Worm (Caenorhabditis elegans) whole organism, young adult: Measurements from ENCODE around the gene ZK418.5.
A peak's percentile ranks its signal among the peaks of the same experiment; 100 is the strongest.

Source experiments
- F22D6.2 ChIP-seq: sonication (generic microtip); optimal IDR thresholded peaks from 2 replicates; lab custom pipeline; 2016; ENCODE audit warnings: mild to moderate bottlenecking, missing genetic modification characterization, missing compliant biosample characterization
- F33H1.4 ChIP-seq: fragments of 200-800 bp; sonication (Bioruptor generic); IDR thresholded peaks from 2 replicates; pipeline ENCODE4 v1.3.6; 2022; ENCODE audit warnings: missing genetic modification reagents, missing genetic modification characterization, missing compliant biosample characterization
- F37B4.10 ChIP-seq: fragments of 200-800 bp; sonication (Bioruptor generic); IDR thresholded peaks from 2 replicates; pipeline ENCODE4 v1.3.6; 2022; ENCODE audit warnings: missing genetic modification characterization, missing compliant biosample characterization
- F57C9.4 ChIP-seq: sonication (generic microtip); optimal IDR thresholded peaks from 2 replicates; lab custom pipeline; 2017; ENCODE audit warnings: mild to moderate bottlenecking, missing genetic modification characterization, missing compliant biosample characterization
- K12H6.12 ChIP-seq: fragments of 200-800 bp; sonication (Bioruptor generic); optimal IDR thresholded peaks from 2 replicates; lab custom pipeline; 2018; ENCODE audit warnings: mild to moderate bottlenecking, missing genetic modification characterization, missing compliant biosample characterization
- T07F8.4 ChIP-seq: sonication (generic microtip); optimal IDR thresholded peaks from 2 replicates; lab custom pipeline; 2016; ENCODE audit warnings: mild to moderate bottlenecking, missing genetic modification characterization, moderate library complexity, missing compliant biosample characterization
- T26A5.8 ChIP-seq: sonication (generic microtip); optimal IDR thresholded peaks from 2 replicates; lab custom pipeline; 2016; ENCODE audit warnings: missing genetic modification characterization, missing compliant biosample characterization
- Y67H2A.10 ChIP-seq: fragments of 200-800 bp; sonication (Bioruptor generic); conservative IDR thresholded peaks from 2 replicates; pipeline ENCODE4 v1.3.6; 2022; ENCODE audit warnings: missing genetic modification reagents, missing genetic modification characterization, missing compliant biosample characterization
- Y79H2A.3 ChIP-seq: fragments of 200-800 bp; sonication (Bioruptor generic); conservative IDR thresholded peaks from 2 replicates; pipeline ENCODE4 v1.3.6; 2022; ENCODE audit warnings: missing genetic modification reagents, missing genetic modification characterization, missing compliant biosample characterization
- Y95B8A.8 ChIP-seq: fragments of 200-800 bp; sonication (Bioruptor generic); IDR thresholded peaks from 2 replicates; pipeline ENCODE4 v1.3.6; 2022; ENCODE audit warnings: missing genetic modification reagents, missing genetic modification characterization, missing compliant biosample characterization
- ZK185.1 ChIP-seq: sonication (generic microtip); optimal IDR thresholded peaks from 2 replicates; lab custom pipeline; 2016; ENCODE audit warnings: mild to moderate bottlenecking, missing genetic modification characterization, missing compliant biosample characterization; ENCODE audit not compliant: poor library complexity, severe bottlenecking
- akir-1 ChIP-seq: fragments of 200-800 bp; sonication (Bioruptor generic); optimal IDR thresholded peaks from 2 replicates; lab custom pipeline; 2018; ENCODE audit warnings: mild to moderate bottlenecking, missing genetic modification characterization, moderate library complexity, missing compliant biosample characterization
- athp-1 ChIP-seq: sonication (generic microtip); optimal IDR thresholded peaks from 2 replicates; lab custom pipeline; 2017; ENCODE audit warnings: mild to moderate bottlenecking, missing genetic modification characterization, missing compliant biosample characterization
- attf-5 ChIP-seq: fragments of 200-800 bp; sonication (Bioruptor generic); optimal IDR thresholded peaks from 2 replicates; lab custom pipeline; 2018; ENCODE audit warnings: mild to moderate bottlenecking, missing genetic modification characterization, missing compliant biosample characterization
- bed-1 ChIP-seq: fragments of 200-800 bp; sonication (Bioruptor generic); IDR thresholded peaks from 2 replicates; pipeline ENCODE4 v1.3.6; 2022; ENCODE audit warnings: missing genetic modification reagents, missing genetic modification characterization, missing compliant biosample characterization
- cebp-2 ChIP-seq: fragments of 200-800 bp; sonication (Bioruptor generic); IDR thresholded peaks from 2 replicates; pipeline ENCODE4 v1.3.6; 2022; ENCODE audit warnings: missing genetic modification characterization, missing compliant biosample characterization
- ceh-79 ChIP-seq: sonication (generic microtip); optimal IDR thresholded peaks from 2 replicates; lab custom pipeline; 2017; ENCODE audit warnings: mild to moderate bottlenecking, missing genetic modification characterization, missing compliant biosample characterization
- ceh-91 ChIP-seq: fragments of 200-800 bp; sonication (Bioruptor generic); IDR thresholded peaks from 2 replicates; pipeline ENCODE4 v1.3.6; 2022; ENCODE audit warnings: missing genetic modification reagents, missing genetic modification characterization, missing compliant biosample characterization
- chd-7 ChIP-seq: sonication (generic microtip); optimal IDR thresholded peaks from 2 replicates; lab custom pipeline; 2016; ENCODE audit warnings: mild to moderate bottlenecking, missing genetic modification characterization, moderate library complexity, missing compliant biosample characterization
- him-1 ChIP-seq: sonication (generic microtip); optimal IDR thresholded peaks from 2 replicates; lab custom pipeline; 2016; ENCODE audit warnings: missing genotype, missing genetic modification reagents, missing genetic modification characterization, missing compliant biosample characterization
- hlh-26 ChIP-seq: fragments of 200-800 bp; sonication (Bioruptor generic); conservative IDR thresholded peaks from 2 replicates; pipeline ENCODE4 v1.3.6; 2022; ENCODE audit warnings: missing genetic modification reagents, missing genetic modification characterization, missing compliant biosample characterization
- hmg-20 ChIP-seq: fragments of 200-800 bp; sonication (Bioruptor generic); IDR thresholded peaks from 2 replicates; pipeline ENCODE4 v1.3.6; 2022; ENCODE audit warnings: missing genetic modification reagents, missing genetic modification characterization, missing compliant biosample characterization
- hsf-1 ChIP-seq: fragments of 200-800 bp; sonication (Bioruptor generic); IDR thresholded peaks from 2 replicates; pipeline ENCODE4 v1.3.6; 2022; ENCODE audit warnings: missing genetic modification reagents, missing genetic modification characterization, missing compliant biosample characterization
- lag-1 ChIP-seq: fragments of 200-800 bp; sonication (Bioruptor generic); IDR thresholded peaks from 2 replicates; pipeline ENCODE4 v1.3.6; 2022; ENCODE audit warnings: missing genetic modification reagents, missing genetic modification characterization, missing compliant biosample characterization
- let-526 ChIP-seq: fragments of 200-800 bp; sonication (Bioruptor generic); IDR thresholded peaks from 2 replicates; pipeline ENCODE4 v1.3.6; 2022; ENCODE audit warnings: missing genetic modification reagents, missing genetic modification characterization, missing compliant biosample characterization
- let-607 ChIP-seq, 2 experiments: fragments of 200-800 bp in 1 of 2; sonication (Bioruptor generic) in 1 of 2; sonication (generic microtip) in 1 of 2; optimal IDR thresholded peaks; 2 replicates each; lab custom pipeline; 2016 to 2018; ENCODE audit warnings: mild to moderate bottlenecking in 2 of 2, missing compliant biosample characterization in 2 of 2, missing genetic modification characterization in 2 of 2, moderate library complexity in 2 of 2, missing genotype in 1 of 2
- lir-1 ChIP-seq: fragments of 200-800 bp; sonication (Bioruptor generic); conservative IDR thresholded peaks from 2 replicates; pipeline ENCODE4 v1.3.6; 2022; ENCODE audit warnings: missing genetic modification reagents, missing genetic modification characterization, missing compliant biosample characterization
- lsy-27 ChIP-seq: sonication (generic microtip); optimal IDR thresholded peaks from 2 replicates; lab custom pipeline; 2017; ENCODE audit warnings: missing genetic modification characterization, mild to moderate bottlenecking, missing compliant biosample characterization, antibody characterized with exemption, missing genotype, borderline replicate concordance; ENCODE audit not compliant: insufficient read depth
- nfyb-1 ChIP-seq: fragments of 200-800 bp; sonication (Bioruptor generic); IDR thresholded peaks from 2 replicates; pipeline ENCODE4 v1.3.6; 2022; ENCODE audit warnings: missing genetic modification reagents, missing genetic modification characterization, missing compliant biosample characterization
- rcor-1 ChIP-seq: fragments of 200-800 bp; sonication (Bioruptor generic); IDR thresholded peaks from 2 replicates; pipeline ENCODE4 v1.3.6; 2022; ENCODE audit warnings: missing genetic modification reagents, missing genetic modification characterization, missing compliant biosample characterization
- repo-1 ChIP-seq: sonication (generic microtip); optimal IDR thresholded peaks from 2 replicates; lab custom pipeline; 2017; ENCODE audit warnings: mild to moderate bottlenecking, missing genetic modification characterization, missing compliant biosample characterization
- rpc-1 ChIP-seq, 2 experiments: fragments of 150-350 bp in 1 of 2; sonication (generic microtip) in 1 of 2; optimal IDR thresholded peaks; 2 replicates each; lab custom pipeline; 2014 to 2018; ENCODE audit warnings: missing biosample characterization in 1 of 2, missing genetic modification characterization in 1 of 2, missing genetic modification reagents in 1 of 2, missing genotype in 1 of 2
- sdz-38 ChIP-seq: sonication (generic microtip); optimal IDR thresholded peaks from 2 replicates; lab custom pipeline; 2016; ENCODE audit warnings: missing genotype, missing genetic modification characterization, missing compliant biosample characterization
- sea-2 ChIP-seq: fragments of 200-800 bp; sonication (Bioruptor generic); IDR thresholded peaks from 2 replicates; pipeline ENCODE4 v1.3.6; 2022; ENCODE audit warnings: missing genetic modification characterization, missing compliant biosample characterization
- snpc-1.1 ChIP-seq: sonication (generic microtip); optimal IDR thresholded peaks from 2 replicates; lab custom pipeline; 2017; ENCODE audit warnings: missing genetic modification characterization, mild to moderate bottlenecking, missing compliant biosample characterization, antibody characterized with exemption, moderate library complexity, missing genotype, missing genetic modification reagents; ENCODE audit not compliant: insufficient read depth
- snpc-1.3 ChIP-seq: sonication (generic microtip); optimal IDR thresholded peaks from 2 replicates; lab custom pipeline; 2017; ENCODE audit warnings: missing genetic modification characterization, mild to moderate bottlenecking, missing compliant biosample characterization, antibody characterized with exemption, moderate library complexity, missing genotype, missing genetic modification reagents; ENCODE audit not compliant: insufficient read depth
- snpc-3.4 ChIP-seq: sonication (generic microtip); optimal IDR thresholded peaks from 2 replicates; lab custom pipeline; 2017; ENCODE audit warnings: missing genetic modification characterization, mild to moderate bottlenecking, missing compliant biosample characterization, antibody characterized with exemption, moderate library complexity, missing genotype, missing genetic modification reagents
- snpc-4 ChIP-seq, 5 experiments: fragments of 150-350 bp in 1 of 5; sonication (generic microtip) in 4 of 5; optimal IDR thresholded peaks; 2 replicates each; lab custom pipeline; 2014 to 2018; ENCODE audit warnings: missing genetic modification characterization in 5 of 5, missing biosample characterization in 3 of 5, antibody characterized with exemption in 2 of 5, mild to moderate bottlenecking in 2 of 5, missing compliant biosample characterization in 2 of 5, missing genotype in 2 of 5, moderate library complexity in 2 of 5, missing genetic modification reagents in 1 of 5
- tbp1 ChIP-seq: fragments of 200-800 bp; sonication (Bioruptor generic); optimal IDR thresholded peaks from 2 replicates; lab custom pipeline; 2018; ENCODE audit warnings: mild to moderate bottlenecking, missing genetic modification characterization, missing compliant biosample characterization
- ztf-18 ChIP-seq: sonication (generic microtip); optimal IDR thresholded peaks from 2 replicates; lab custom pipeline; 2016; ENCODE audit warnings: missing genotype, mild to moderate bottlenecking, missing genetic modification characterization, missing compliant biosample characterization
- ztf-22 ChIP-seq: fragments of 200-800 bp; sonication (Bioruptor generic); optimal IDR thresholded peaks from 2 replicates; lab custom pipeline; 2018; ENCODE audit warnings: mild to moderate bottlenecking, missing genetic modification characterization, moderate library complexity, missing compliant biosample characterization
- ztf-28 ChIP-seq: fragments of 200-800 bp; sonication (Bioruptor generic); IDR thresholded peaks from 2 replicates; pipeline ENCODE4 v1.3.6; 2022; ENCODE audit warnings: missing genetic modification reagents, missing genetic modification characterization, missing compliant biosample characterization

The ZK418.5 gene

DNA sequence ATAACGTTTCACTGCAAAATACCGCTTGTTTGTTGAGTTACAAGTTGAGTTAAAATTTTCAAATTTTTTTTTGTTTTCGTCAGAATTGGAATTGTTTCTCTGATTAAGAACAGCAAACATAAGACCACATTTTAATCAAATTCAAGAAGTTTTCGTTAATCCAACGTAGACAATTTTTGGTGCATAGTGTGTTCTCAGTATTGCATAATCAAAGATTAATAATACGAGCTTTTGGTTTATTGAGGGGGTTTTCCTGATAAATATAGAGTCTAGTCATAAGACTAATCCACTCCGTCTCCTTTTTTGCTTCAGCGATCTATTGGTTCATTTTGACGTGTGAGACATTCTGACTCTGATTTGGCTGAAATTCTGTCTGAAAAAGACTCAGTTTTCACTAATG lies 21.5 kb upstream of the ZK418.5 start, which contains the start of gene nhr-9:
Gene nhr-9 (plus strand): TSS at position 307 of the 400 bp plus-strand sequence.
- TF ChIP-seq K12H6.12 (tag; lab: Kevin White, UChicago) (no peak), lag-1 (GFP tag; lab: Robert Waterston, UW) (no peak), ceh-79 (tag; lab: Kevin White, UChicago) (no peak), ceh-91 (no peak), F37B4.10 (GFP tag; lab: Robert Waterston, UW) (no peak)

DNA sequence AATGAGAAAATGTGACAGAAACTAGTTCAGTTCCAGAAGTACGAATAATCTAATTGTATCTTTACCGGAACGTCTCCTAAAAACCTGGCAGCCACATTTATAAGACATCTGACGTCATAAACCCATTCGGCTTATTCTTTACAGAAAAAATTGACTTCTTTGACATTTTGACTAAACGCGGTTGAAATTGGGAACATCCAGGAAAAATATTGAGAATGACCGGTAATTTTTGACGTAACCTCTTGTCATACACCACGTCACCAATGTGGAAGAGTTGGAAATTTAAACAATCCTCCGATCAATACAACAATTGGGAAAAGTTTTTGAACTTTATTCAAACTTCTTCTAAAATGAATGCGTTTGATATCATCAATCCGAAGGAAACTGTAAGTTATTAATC lies 17.4 kb upstream of the ZK418.5 start, which contains the start of gene ZK418.2:
Gene ZK418.2 (plus strand): TSS at position 301 of the 400 bp plus-strand sequence.
- TF ChIP-seq Y79H2A.3: no peak

DNA sequence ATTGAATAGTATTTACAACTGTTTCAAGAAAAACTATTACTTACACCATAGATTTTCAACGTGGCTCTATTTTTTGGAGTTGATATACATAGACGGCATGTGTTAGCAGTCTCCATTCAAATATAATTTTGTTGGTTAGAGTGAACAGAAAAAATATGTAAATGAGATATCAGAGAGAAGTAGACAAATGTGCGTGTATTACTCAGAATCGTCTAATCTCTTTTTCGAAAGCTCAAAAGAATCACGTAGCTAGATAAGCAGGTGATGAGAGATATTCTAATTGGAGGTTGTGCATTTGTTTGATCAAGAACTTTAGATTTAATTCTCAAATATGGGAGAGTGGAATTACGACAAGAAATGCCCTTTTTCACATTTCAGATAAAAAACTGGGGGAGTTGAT lies 16.9 kb upstream of the ZK418.5 start, which contains the start of gene ZK418.10:
Gene ZK418.10 (minus strand): TSS at position 148 of the 400 bp plus-strand sequence.
- TF ChIP-seq ztf-22 (GFP tag; lab: Kevin White, UChicago) (no peak), Y79H2A.3 (no peak), hmg-20 (no peak), nfyb-1 (GFP tag; lab: Robert Waterston, UW) (no peak), lsy-27 (tag; lab: Kevin White, UChicago) (no peak), let-526 (GFP tag; lab: Robert Waterston, UW) (no peak), him-1 (tag; lab: Kevin White, UChicago) (no peak), bed-1 (no peak), F37B4.10 (GFP tag; lab: Robert Waterston, UW) (no peak), T07F8.4 (no peak), snpc-1.3 (tag; lab: Kevin White, UChicago) (no peak), attf-5 (no peak), Y95B8A.8 (GFP tag; lab: Robert Waterston, UW) (no peak), sea-2 (GFP tag; lab: Robert Waterston, UW) (no peak), snpc-3.4 (no peak), chd-7 (no peak), F22D6.2 (no peak), rcor-1 (no peak)
- TF ChIP-seq, all 124 proteins: peak for 0

DNA sequence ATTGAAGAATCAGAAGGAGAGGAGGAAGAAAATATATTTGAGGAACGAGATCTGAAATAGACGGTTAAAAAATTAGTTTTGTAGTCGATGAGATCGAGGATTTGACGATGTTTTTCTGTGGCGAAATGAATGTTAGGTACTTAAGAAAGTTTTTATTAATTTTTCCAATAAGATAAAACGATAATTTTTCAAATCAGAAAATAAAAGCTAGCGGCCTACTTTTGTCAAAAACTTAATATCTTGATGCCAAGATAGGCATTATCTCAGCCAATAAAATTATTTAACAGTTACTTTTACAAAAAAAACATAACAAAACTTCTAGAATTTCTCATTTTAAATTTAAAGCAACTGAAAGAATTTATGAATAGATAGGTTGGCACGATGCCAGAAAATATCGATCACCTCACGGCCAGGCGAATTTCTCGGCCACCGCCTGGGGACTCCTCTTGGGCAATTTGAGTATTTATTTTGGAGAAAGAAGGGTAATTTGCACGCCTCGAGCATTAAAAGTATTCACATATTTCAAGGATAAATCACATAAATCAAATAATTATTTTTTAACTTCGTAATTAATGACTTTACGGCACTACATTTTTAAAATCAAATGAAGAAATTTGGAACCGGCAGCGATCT lies 14.2 kb upstream of the ZK418.5 start, which contains the start of gene fubl-2:
Gene fubl-2 (minus strand): TSS at position 51 of the 633 bp plus-strand sequence.
- TF ChIP-seq K12H6.12 (tag; lab: Kevin White, UChicago) (no peak), hlh-26 (GFP tag; lab: Robert Waterston, UW) (no peak), ztf-28 (GFP tag; lab: Robert Waterston, UW) (no peak), repo-1 (no peak), lir-1 (no peak), Y67H2A.10 (no peak), snpc-4 (GFP tag; optimal IDR thresholded peaks at IDR 0.05; lab: Kevin White, UChicago) (no peak), snpc-4 (tag; optimal IDR thresholded peaks at IDR 0.05; lab: Kevin White, UChicago) (peak in 1 of 4 experiments; percentile 25), tbp1 (GFP tag; lab: Kevin White, UChicago) (no peak), rcor-1 (no peak), hsf-1 (GFP tag; lab: Robert Waterston, UW) (no peak), F33H1.4 (GFP tag; lab: Robert Waterston, UW) (peak; percentile 60), ZK185.1 (tag; lab: Kevin White, UChicago) (peak; percentile 62), let-607 (tag; optimal IDR thresholded peaks at IDR 0.05; lab: Kevin White, UChicago) (peak in 1 of 2 experiments; percentile 14), T26A5.8 (tag; lab: Kevin White, UChicago) (no peak), snpc-1.1 (tag; lab: Kevin White, UChicago) (peak; percentile 28), ztf-18 (tag; lab: Kevin White, UChicago) (no peak), athp-1 (no peak), cebp-2 (GFP tag; lab: Robert Waterston, UW) (no peak), sdz-38 (tag; lab: Kevin White, UChicago) (no peak), rpc-1 (optimal IDR thresholded peaks at IDR 0.05; lab: Kevin White, UChicago) (no peak), rpc-1 (tag; optimal IDR thresholded peaks at IDR 0.05; lab: Kevin White, UChicago) (no peak), akir-1 (GFP tag; lab: Kevin White, UChicago) (no peak), F57C9.4 (tag; lab: Kevin White, UChicago) (no peak)
